Worm (Caenorhabditis elegans): ENCODE measurements around the gene spr-1.

spr-1 gene

DNA sequence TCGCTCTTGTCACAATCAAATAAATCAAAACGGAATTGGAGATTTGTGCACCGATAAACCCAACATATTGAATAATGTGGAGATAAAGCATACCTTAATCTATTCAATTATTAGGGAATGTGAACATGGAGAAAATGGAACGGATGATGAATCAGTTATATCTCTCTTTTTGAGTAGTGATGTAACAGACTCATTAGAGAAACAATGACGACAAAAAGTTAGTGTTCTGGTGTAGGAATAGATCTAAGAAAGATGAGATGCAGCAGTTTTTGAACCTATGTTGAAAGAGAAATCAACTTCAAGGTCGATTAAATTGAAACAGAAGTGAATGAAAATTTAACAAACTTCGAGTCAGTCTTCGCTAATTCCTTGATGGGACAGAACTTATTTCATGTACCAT is 33.8 kb downstream of the spr-1 start, which contains the start of gene str-146:
TSS of gene str-146 (minus strand) at position 101 of the 400 bp plus-strand sequence.
- TF ChIP-seq klf-2 (GFP tag; conservative IDR thresholded peaks at IDR 0.05) (no peak), ztf-29 (GFP tag; IDR thresholded peaks at IDR 0.05) (no peak), med-1 (GFP tag; optimal IDR thresholded peaks at IDR 0.05; ENCODE audit: insufficient read depth) (no peak), ztf-23 (GFP tag; IDR thresholded peaks at IDR 0.05) (no peak), T22C8.4 (GFP tag; IDR thresholded peaks at IDR 0.05) (no peak), ref-1 (GFP tag; conservative IDR thresholded peaks at IDR 0.05) (no peak), tab-1 (GFP tag; IDR thresholded peaks at IDR 0.05) (no peak), cog-1 (tag; optimal IDR thresholded peaks at IDR 0.05) (no peak), flt-1 (GFP tag; IDR thresholded peaks at IDR 0.05) (no peak)

DNA sequence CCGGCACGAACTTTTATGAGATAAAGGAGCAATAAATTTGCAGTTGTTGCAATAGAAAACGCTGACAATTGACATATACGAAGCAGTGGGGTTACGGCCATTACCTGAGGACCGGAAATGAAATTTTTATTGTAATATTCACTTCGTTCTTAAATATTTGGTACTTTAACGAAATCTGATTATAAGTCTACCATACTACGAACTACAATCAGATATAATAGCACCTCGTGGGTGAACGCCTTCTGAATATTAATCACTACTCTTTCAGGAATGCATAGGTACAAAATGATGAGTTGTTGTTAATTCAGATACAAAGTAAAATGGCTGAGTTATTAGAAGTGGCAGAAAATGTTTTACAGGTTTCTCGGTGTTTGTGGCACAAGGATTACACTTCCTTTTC is 36.8 kb downstream of the spr-1 start, which contains the start of gene str-129:
TSS of gene str-129 (minus strand) at position 101 of the 400 bp plus-strand sequence.
- TF ChIP-seq ref-1 (GFP tag; conservative IDR thresholded peaks at IDR 0.05) (no peak), tab-1 (GFP tag; IDR thresholded peaks at IDR 0.05) (no peak)

- no peak for TF ChIP-seq flt-1 (GFP tag; IDR thresholded peaks at IDR 0.05)
- TF ChIP-seq ztf-23 (GFP tag; IDR thresholded peaks at IDR 0.05): no peak
- no peak for TF ChIP-seq cog-1 (tag; optimal IDR thresholded peaks at IDR 0.05)
- no peak for TF ChIP-seq klf-2 (GFP tag; conservative IDR thresholded peaks at IDR 0.05)
- TF ChIP-seq T22C8.4 (GFP tag; IDR thresholded peaks at IDR 0.05): no peak
- no peak for TF ChIP-seq med-1 (GFP tag; optimal IDR thresholded peaks at IDR 0.05; ENCODE audit: insufficient read depth)
- no peak for TF ChIP-seq ref-1 (GFP tag; conservative IDR thresholded peaks at IDR 0.05)
- TF ChIP-seq tab-1 (GFP tag; IDR thresholded peaks at IDR 0.05): no peak
- TF ChIP-seq ztf-29 (GFP tag; IDR thresholded peaks at IDR 0.05): no peak
These were observed 38.6 kb downstream of the spr-1 start, which contains the start of gene str-130 for ce11 chrV:8090595-8090994. TSS of gene str-130 (minus strand) at chrV:8090695.

ce11 chrV:8085141-8085540 is 44.0 kb downstream of the spr-1 start, which contains the start of gene C09H5.7:
TSS of gene C09H5.7 (minus strand) at chrV:8085241.
- TF ChIP-seq ref-1 (GFP tag; conservative IDR thresholded peaks at IDR 0.05) (no peak), klf-2 (GFP tag; conservative IDR thresholded peaks at IDR 0.05) (no peak), flt-1 (GFP tag; IDR thresholded peaks at IDR 0.05) (no peak), T22C8.4 (GFP tag; IDR thresholded peaks at IDR 0.05) (no peak), cog-1 (tag; optimal IDR thresholded peaks at IDR 0.05) (no peak), tab-1 (GFP tag; IDR thresholded peaks at IDR 0.05) (no peak), ztf-23 (GFP tag; IDR thresholded peaks at IDR 0.05) (no peak), ztf-29 (GFP tag; IDR thresholded peaks at IDR 0.05) (no peak), med-1 (GFP tag; optimal IDR thresholded peaks at IDR 0.05; ENCODE audit: insufficient read depth) (no peak)

DNA sequence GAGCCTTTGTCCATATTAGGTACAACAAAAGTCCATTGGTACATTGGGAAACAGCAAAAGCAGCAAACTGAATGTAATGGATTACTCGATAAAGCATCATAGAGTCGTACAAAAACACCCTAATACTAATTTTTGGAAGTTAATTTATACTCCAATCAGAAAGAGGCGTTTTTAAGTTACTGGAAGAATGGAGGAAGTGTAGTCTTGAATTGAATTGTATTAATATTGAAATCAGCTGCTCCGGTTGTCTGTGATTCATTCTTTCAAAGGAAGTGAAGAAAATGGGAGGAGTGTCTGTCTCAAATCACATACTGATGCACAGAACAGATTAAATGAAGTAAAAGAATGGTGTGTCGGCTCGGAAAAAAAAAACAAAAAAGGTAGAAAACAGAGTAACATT is 47.6 kb downstream of the spr-1 start, which contains the start of gene str-131:
TSS of gene str-131 (minus strand) at position 101 of the 400 bp plus-strand sequence.
- TF ChIP-seq cog-1 (tag; optimal IDR thresholded peaks at IDR 0.05): no peak
- TF ChIP-seq ztf-29 (GFP tag; IDR thresholded peaks at IDR 0.05): no peak
- no peak for TF ChIP-seq ref-1 (GFP tag; conservative IDR thresholded peaks at IDR 0.05)
- no peak for TF ChIP-seq T22C8.4 (GFP tag; IDR thresholded peaks at IDR 0.05)
- no peak for TF ChIP-seq tab-1 (GFP tag; IDR thresholded peaks at IDR 0.05)
- TF ChIP-seq ztf-23 (GFP tag; IDR thresholded peaks at IDR 0.05): no peak
- TF ChIP-seq med-1 (GFP tag; optimal IDR thresholded peaks at IDR 0.05; ENCODE audit: insufficient read depth): no peak
- no peak for TF ChIP-seq klf-2 (GFP tag; conservative IDR thresholded peaks at IDR 0.05)

ce11 chrV:8079813-8080212 is 49.3 kb downstream of the spr-1 start:
- TF ChIP-seq ztf-29 (GFP tag; IDR thresholded peaks at IDR 0.05) (no peak), ref-1 (GFP tag; conservative IDR thresholded peaks at IDR 0.05) (no peak), T22C8.4 (GFP tag; IDR thresholded peaks at IDR 0.05) (no peak), ztf-23 (GFP tag; IDR thresholded peaks at IDR 0.05) (no peak), med-1 (GFP tag; optimal IDR thresholded peaks at IDR 0.05; ENCODE audit: insufficient read depth) (no peak), tab-1 (GFP tag; IDR thresholded peaks at IDR 0.05) (no peak), klf-2 (GFP tag; conservative IDR thresholded peaks at IDR 0.05) (no peak), cog-1 (tag; optimal IDR thresholded peaks at IDR 0.05) (no peak), flt-1 (GFP tag; IDR thresholded peaks at IDR 0.05) (no peak)
